Fruit fly (Drosophila melanogaster) whole organism, embryonic: ENCODE measurements around the gene lectin-37Da.

Experiments used
- Atf-2 ChIP-seq: fragments of 200-800 bp; sonication (Bioruptor generic); optimal IDR thresholded peaks from 2 replicates; lab custom pipeline; 2016; ENCODE audit warnings: missing biosample characterization, missing genetic modification characterization
- C15 ChIP-seq: fragments of 200-800 bp; sonication (Bioruptor generic); IDR thresholded peaks from 3 replicates; pipeline ENCODE4 v1.3.6; 2022; ENCODE audit warnings: missing biosample characterization, missing genetic modification characterization
- CG30403 ChIP-seq: fragments of 200-800 bp; sonication (Bioruptor generic); optimal IDR thresholded peaks from 3 replicates; lab custom pipeline; 2016; ENCODE audit warnings: missing biosample characterization, missing genetic modification characterization
- Deaf1 ChIP-seq: fragments of 200-800 bp; optimal IDR thresholded peaks from 3 replicates; lab custom pipeline; 2019; ENCODE audit warnings: missing biosample characterization, mild to moderate bottlenecking, missing genetic modification characterization, moderate library complexity
- fd64A ChIP-seq: fragments of 200-800 bp; sonication (Bioruptor generic); optimal IDR thresholded peaks from 3 replicates; lab custom pipeline; 2018; ENCODE audit warnings: missing biosample characterization, mild to moderate bottlenecking, missing genetic modification characterization

dm6 chr2L:19440285-19440684, 22.2 kb downstream of the lectin-37Da start:
- no peak for TF ChIP-seq Deaf1 (tag; lab: Kevin White, UChicago)
- TF ChIP-seq fd64A, result no peak
- TF ChIP-seq C15 (GFP tag; lab: Robert Waterston, UW), result no peak
- TF ChIP-seq Atf-2, result no peak
- no peak for TF ChIP-seq CG30403 (GFP tag; lab: Kevin White, UChicago)
